Fruit fly (Drosophila melanogaster): ENCODE data around the gene CG5412.

The CG5412 gene

DNA sequence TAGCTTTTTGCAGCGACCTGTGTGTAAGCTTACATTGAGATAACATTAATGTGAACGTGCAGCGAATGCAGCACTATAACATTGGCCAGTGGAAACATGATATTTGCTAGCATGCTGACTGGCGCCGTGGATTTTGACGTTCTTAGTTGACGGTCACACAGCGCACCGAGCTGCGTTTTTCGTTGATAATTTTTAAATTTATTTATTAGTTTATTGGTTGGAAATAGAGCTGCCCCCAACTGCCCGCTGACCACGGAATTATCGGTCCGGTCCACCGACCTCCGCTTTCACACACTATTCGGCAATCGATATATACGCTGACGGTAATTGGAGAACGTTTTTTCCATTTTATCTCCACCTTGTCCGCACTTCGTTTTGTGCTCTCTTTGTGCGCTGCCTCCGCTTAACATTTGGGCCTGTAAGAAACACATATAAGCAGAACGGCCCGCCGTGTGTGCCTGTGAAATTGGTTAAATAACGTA lies 45.0 kb downstream of the CG5412 start, which contains the start of gene H (continued):
- TF ChIP-seq D19A (tag; optimal IDR thresholded peaks at IDR 0.05) (no peak), gem (tag; optimal IDR thresholded peaks at IDR 0.05) (no peak), chm (GFP tag; IDR thresholded peaks at IDR 0.05) (no peak), prd (optimal IDR thresholded peaks at IDR 0.05) (no peak), prd (GFP tag; IDR thresholded peaks at IDR 0.05) (no peak), CG4617 (GFP tag; optimal IDR thresholded peaks at IDR 0.05; ENCODE audit: borderline replicate concordance) (peak; percentile 91), PHDP (tag; optimal IDR thresholded peaks at IDR 0.05) (no peak), trh (GFP tag; optimal IDR thresholded peaks at IDR 0.05) (no peak), Camta (GFP tag; optimal IDR thresholded peaks at IDR 0.05) (no peak), CG12659 (GFP tag; optimal IDR thresholded peaks at IDR 0.05) (peak; percentile 64), slbo (GFP tag; IDR thresholded peaks at IDR 0.05) (no peak), MBD-R2 (GFP tag; IDR thresholded peaks at IDR 0.05) (peak; percentile 69), inv (GFP tag; IDR thresholded peaks at IDR 0.05; ENCODE audit: partially characterized antibody) (no peak), Meics (GFP tag; optimal IDR thresholded peaks at IDR 0.05) (no peak), ase (GFP tag; IDR thresholded peaks at IDR 0.05) (no peak), hth (optimal IDR thresholded peaks at IDR 0.05) (no peak), Hand (GFP tag; optimal IDR thresholded peaks at IDR 0.05) (no peak), Elba2 (GFP tag; optimal IDR thresholded peaks at IDR 0.05) (no peak), CG5953 (GFP tag; IDR thresholded peaks at IDR 0.05) (no peak), Fer3 (tag; optimal IDR thresholded peaks at IDR 0.05) (no peak), Dref (GFP tag; IDR thresholded peaks at IDR 0.05) (no peak), Lim3 (GFP tag; IDR thresholded peaks at IDR 0.05) (no peak), nom (GFP tag; optimal IDR thresholded peaks at IDR 0.05) (no peak), Deaf1 (tag; optimal IDR thresholded peaks at IDR 0.05) (no peak), Lpt (GFP tag; optimal IDR thresholded peaks at IDR 0.05) (no peak), CG17186 (GFP tag; optimal IDR thresholded peaks at IDR 0.05) (peak; percentile 71), CG10274 (GFP tag; optimal IDR thresholded peaks at IDR 0.05) (no peak), Oaz (GFP tag; IDR thresholded peaks at IDR 0.05) (no peak), maf-S (GFP tag; optimal IDR thresholded peaks at IDR 0.05) (no peak), esg (GFP tag; conservative IDR thresholded peaks at IDR 0.05) (no peak), al (GFP tag; IDR thresholded peaks at IDR 0.05) (no peak), CG17912 (GFP tag; optimal IDR thresholded peaks at IDR 0.05) (no peak), Mrtf (GFP tag; IDR thresholded peaks at IDR 0.05) (no peak), so (GFP tag; IDR thresholded peaks at IDR 0.05) (no peak), gfzf (GFP tag; optimal IDR thresholded peaks at IDR 0.05) (peak; percentile 92), schlank (tag; optimal IDR thresholded peaks at IDR 0.05) (no peak), HmgZ (tag; optimal IDR thresholded peaks at IDR 0.05) (peak; percentile 50), CG6765 (GFP tag; optimal IDR thresholded peaks at IDR 0.05) (no peak), crp (GFP tag; optimal IDR thresholded peaks at IDR 0.05) (no peak), gcm (GFP tag; optimal IDR thresholded peaks at IDR 0.05) (no peak)

DNA sequence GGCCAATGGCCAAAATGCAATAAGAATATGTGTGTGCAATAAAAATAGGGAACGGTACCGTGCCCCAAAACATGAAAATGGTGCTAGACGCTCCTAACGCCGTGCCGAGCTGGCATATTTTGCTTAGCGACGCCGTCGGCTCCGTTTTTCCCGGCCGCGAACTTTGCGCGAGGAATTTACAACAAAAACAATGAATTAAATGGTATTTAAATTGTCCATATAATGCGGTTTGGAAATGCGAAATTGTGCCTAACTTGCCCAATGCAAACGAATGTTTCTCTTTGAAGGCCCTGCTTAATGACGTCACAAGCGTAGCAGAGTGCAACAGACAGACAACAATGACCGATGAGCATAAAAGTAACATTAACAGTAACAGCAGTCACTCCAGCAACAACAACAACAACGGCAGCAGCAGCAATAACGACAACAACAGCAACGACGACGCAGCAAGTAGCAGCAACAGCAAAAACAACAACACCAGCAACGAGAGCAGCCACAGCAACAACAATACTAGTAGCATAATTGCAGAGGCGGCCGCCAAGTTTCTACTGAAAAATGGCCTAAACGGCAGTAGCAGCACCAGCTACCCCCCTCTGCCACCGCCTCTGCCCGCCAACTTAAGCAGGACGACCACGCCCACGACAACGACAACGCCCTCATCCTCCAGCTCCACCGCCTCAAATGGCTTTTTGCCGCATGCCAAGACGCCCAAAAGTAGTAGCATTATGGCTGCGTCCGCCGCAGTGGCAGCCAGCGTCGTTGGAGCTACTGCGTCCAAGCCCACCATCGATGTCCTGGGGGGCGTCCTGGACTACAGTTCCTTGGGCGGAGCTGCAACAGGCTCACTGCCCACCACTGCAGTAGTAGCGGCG lies 45.7 kb downstream of the CG5412 start:
- TF ChIP-seq Lhr (GFP tag; optimal IDR thresholded peaks at IDR 0.05) = no peak
- TF ChIP-seq Pdp1 (GFP tag; optimal IDR thresholded peaks at IDR 0.05) = peak in 1 of 2 experiments; percentile 7
- TF ChIP-seq CG17359 (tag; optimal IDR thresholded peaks at IDR 0.05) = no peak
- peak; percentile 62 for TF ChIP-seq CG8478 (optimal IDR thresholded peaks at IDR 0.05)
- TF ChIP-seq ase (GFP tag; IDR thresholded peaks at IDR 0.05) = 0 out of 3 replicates have a peak, but pooled peaks have one; percentile 19
- TF ChIP-seq TFAM (GFP tag; optimal IDR thresholded peaks at IDR 0.05) = no peak
- TF ChIP-seq Trl (optimal IDR thresholded peaks at IDR 0.05) = peak in 1 of 2 experiments; percentile 12
- TF ChIP-seq Trl (GFP tag; optimal IDR thresholded peaks at IDR 0.05) = no peak
- no peak for TF ChIP-seq CG9817 (tag; optimal IDR thresholded peaks at IDR 0.05)
- peak; percentile 52 for TF ChIP-seq Elba2 (GFP tag; optimal IDR thresholded peaks at IDR 0.05)
- peak; percentile 61 for TF ChIP-seq Med (GFP tag)
- TF ChIP-seq CG11093 (GFP tag; IDR thresholded peaks at IDR 0.05) = no peak
- no peak for TF ChIP-seq Gsc (GFP tag; IDR thresholded peaks at IDR 0.05)
- peak; percentile 98 for TF ChIP-seq CG4360 (GFP tag; IDR thresholded peaks at IDR 0.05)

All from whole organism, embryonic.